Worm (Caenorhabditis elegans) whole organism, L2 larva: ENCODE data around the gene F32A5.8.

Experiments
- R02D3.7 ChIP-seq: fragments of 150-350 bp; optimal IDR thresholded peaks from 2 replicates; lab custom pipeline; 2014; ENCODE audit warnings: missing biosample characterization, missing genetic modification characterization
- elt-1 ChIP-seq: fragments of 150-350 bp; optimal IDR thresholded peaks from 2 replicates; lab custom pipeline; 2014; ENCODE audit warnings: missing biosample characterization, missing genetic modification characterization
- lin-13 ChIP-seq: fragments of 150-350 bp; optimal IDR thresholded peaks from 2 replicates; lab custom pipeline; 2014; ENCODE audit warnings: missing biosample characterization, missing genetic modification reagents, missing genetic modification characterization
- lin-39 ChIP-seq: fragments of 150-350 bp; optimal IDR thresholded peaks from 2 replicates; lab custom pipeline; 2014; ENCODE audit warnings: missing biosample characterization, missing genetic modification reagents, missing genetic modification characterization
- nhr-10 ChIP-seq: sonication (generic microtip); optimal IDR thresholded peaks from 2 replicates; lab custom pipeline; 2017; ENCODE audit warnings: missing biosample characterization, missing genetic modification characterization
- nhr-237 ChIP-seq: fragments of 150-350 bp; optimal IDR thresholded peaks from 2 replicates; lab custom pipeline; 2014; ENCODE audit warnings: missing biosample characterization, missing genetic modification characterization
- nhr-77 ChIP-seq: fragments of 150-350 bp; optimal IDR thresholded peaks from 2 replicates; lab custom pipeline; 2014; ENCODE audit warnings: missing biosample characterization, missing genetic modification characterization
- sem-4 ChIP-seq: fragments of 150-350 bp; optimal IDR thresholded peaks from 2 replicates; lab custom pipeline; 2014; ENCODE audit warnings: missing biosample characterization, missing genetic modification reagents, missing genetic modification characterization
- snpc-4 ChIP-seq: fragments of 150-350 bp; optimal IDR thresholded peaks from 2 replicates; lab custom pipeline; 2014; ENCODE audit warnings: missing biosample characterization, missing genetic modification characterization
- unc-39 ChIP-seq: fragments of 150-350 bp; optimal IDR thresholded peaks from 2 replicates; lab custom pipeline; 2014; ENCODE audit warnings: missing biosample characterization, missing genetic modification characterization
- unc-62 ChIP-seq: fragments of 150-350 bp; optimal IDR thresholded peaks from 2 replicates; lab custom pipeline; 2014; ENCODE audit warnings: missing biosample characterization, missing genetic modification reagents, missing genetic modification characterization
- ztf-11 ChIP-seq: sonication (generic microtip); optimal IDR thresholded peaks from 2 replicates; lab custom pipeline; 2017; ENCODE audit warnings: missing biosample characterization, missing genetic modification characterization

- TF ChIP-seq lin-13 (GFP tag; lab: Kevin White, UChicago) (no peak), snpc-4 (tag; lab: Kevin White, UChicago) (peak; percentile 86), elt-1 (tag; lab: Kevin White, UChicago) (no peak), unc-62 (GFP tag; lab: Kevin White, UChicago) (no peak), ztf-11 (tag; lab: Kevin White, UChicago) (no peak), R02D3.7 (tag; lab: Kevin White, UChicago) (no peak), unc-39 (tag; lab: Kevin White, UChicago) (no peak), nhr-77 (tag; lab: Kevin White, UChicago) (no peak), lin-39 (tag; lab: Kevin White, UChicago) (no peak), nhr-237 (tag; lab: Kevin White, UChicago) (no peak), nhr-10 (tag; lab: Kevin White, UChicago) (no peak), sem-4 (tag; lab: Kevin White, UChicago) (no peak)
Measured at ce11 chrII:7231951-7232350, 24.0 kb upstream of the F32A5.8 start.
